Worm (Caenorhabditis elegans) whole organism, L2 larva: ENCODE measurements around the gene nhr-84.
A peak's percentile ranks its signal among the peaks of the same experiment; 100 is the strongest.

ENCODE experiments used
- F13H6.1 ChIP-seq: sonication (generic microtip); optimal IDR thresholded peaks from 2 replicates; lab custom pipeline; 2016; ENCODE audit warnings: missing genetic modification characterization, missing compliant biosample characterization
- Y55F3AM.14 ChIP-seq: fragments of 200-800 bp; sonication (Bioruptor generic); optimal IDR thresholded peaks from 2 replicates; lab custom pipeline; 2018; ENCODE audit warnings: mild to moderate bottlenecking, missing genetic modification characterization, missing compliant biosample characterization
- ZK546.5 ChIP-seq: sonication (generic microtip); optimal IDR thresholded peaks from 2 replicates; lab custom pipeline; 2017; ENCODE audit warnings: missing biosample characterization, missing genetic modification characterization
- ama-1 ChIP-seq: fragments of 150-350 bp; optimal IDR thresholded peaks from 2 replicates; lab custom pipeline; 2018; ENCODE audit warnings: inconsistent platforms
- blmp-1 ChIP-seq: sonication (generic microtip); optimal IDR thresholded peaks from 2 replicates; lab custom pipeline; 2017; ENCODE audit warnings: missing genetic modification characterization, mild to moderate bottlenecking, missing compliant biosample characterization, antibody characterized with exemption, moderate library complexity; ENCODE audit not compliant: insufficient read depth
- ceh-82 ChIP-seq: fragments of 150-350 bp; optimal IDR thresholded peaks from 2 replicates; lab custom pipeline; 2014; ENCODE audit warnings: missing biosample characterization, missing genetic modification characterization
- crh-2 ChIP-seq: sonication (generic microtip); optimal IDR thresholded peaks from 2 replicates; lab custom pipeline; 2017; ENCODE audit warnings: missing biosample characterization, missing genetic modification characterization
- dmd-4 ChIP-seq: sonication (generic microtip); optimal IDR thresholded peaks from 2 replicates; lab custom pipeline; 2017; ENCODE audit warnings: missing biosample characterization, missing genetic modification characterization
- elt-1 ChIP-seq: fragments of 150-350 bp; optimal IDR thresholded peaks from 2 replicates; lab custom pipeline; 2014; ENCODE audit warnings: missing biosample characterization, missing genetic modification characterization
- fos-1 ChIP-seq: fragments of 150-350 bp; optimal IDR thresholded peaks from 2 replicates; lab custom pipeline; 2014; ENCODE audit warnings: missing biosample characterization, missing genetic modification characterization
- lin-11 ChIP-seq: fragments of 150-350 bp; sonication (generic microtip); optimal IDR thresholded peaks from 2 replicates; lab custom pipeline; 2014; ENCODE audit warnings: missing biosample characterization, missing genetic modification characterization, inconsistent platforms, mixed read lengths
- lin-39 ChIP-seq: fragments of 150-350 bp; optimal IDR thresholded peaks from 2 replicates; lab custom pipeline; 2014; ENCODE audit warnings: missing biosample characterization, missing genetic modification reagents, missing genetic modification characterization
- lsy-2 ChIP-seq, 2 experiments: fragments of 150-350 bp in 1 of 2; sonication (generic microtip) in 1 of 2; optimal IDR thresholded peaks; 2 replicates each; lab custom pipeline; 2014 to 2017; ENCODE audit warnings: missing biosample characterization in 2 of 2, missing genetic modification characterization in 2 of 2
- mdl-1 ChIP-seq, 2 experiments: fragments of 150-350 bp in 1 of 2; sonication (generic microtip) in 1 of 2; optimal IDR thresholded peaks; 2 replicates each; lab custom pipeline; 2017; ENCODE audit warnings: missing biosample characterization in 2 of 2, missing genetic modification characterization in 2 of 2
- nhr-11 ChIP-seq: fragments of 150-350 bp; optimal IDR thresholded peaks from 2 replicates; lab custom pipeline; 2014; ENCODE audit warnings: missing biosample characterization, missing genetic modification characterization
- nhr-12 ChIP-seq: fragments of 150-350 bp; optimal IDR thresholded peaks from 2 replicates; lab custom pipeline; 2014; ENCODE audit warnings: missing biosample characterization, missing genetic modification characterization
- nhr-129 ChIP-seq: fragments of 150-350 bp; optimal IDR thresholded peaks from 2 replicates; lab custom pipeline; 2014; ENCODE audit warnings: missing biosample characterization, missing genetic modification characterization
- nhr-21 ChIP-seq: fragments of 150-350 bp; optimal IDR thresholded peaks from 2 replicates; lab custom pipeline; 2014; ENCODE audit warnings: missing biosample characterization, missing genetic modification characterization
- nhr-23 ChIP-seq: fragments of 150-350 bp; optimal IDR thresholded peaks from 2 replicates; lab custom pipeline; 2014; ENCODE audit warnings: missing biosample characterization, missing genetic modification reagents, missing genetic modification characterization
- nhr-237 ChIP-seq: fragments of 150-350 bp; optimal IDR thresholded peaks from 2 replicates; lab custom pipeline; 2014; ENCODE audit warnings: missing biosample characterization, missing genetic modification characterization
- nhr-25 ChIP-seq: fragments of 150-350 bp; sonication (generic microtip); optimal IDR thresholded peaks from 3 replicates; lab custom pipeline; 2014; ENCODE audit warnings: missing biosample characterization, missing genetic modification characterization
- nhr-6 ChIP-seq: fragments of 150-350 bp; optimal IDR thresholded peaks from 2 replicates; lab custom pipeline; 2014; ENCODE audit warnings: missing biosample characterization, missing genetic modification characterization
- nhr-77 ChIP-seq: fragments of 150-350 bp; optimal IDR thresholded peaks from 2 replicates; lab custom pipeline; 2014; ENCODE audit warnings: missing biosample characterization, missing genetic modification characterization
- peb-1 ChIP-seq: fragments of 150-350 bp; optimal IDR thresholded peaks from 2 replicates; lab custom pipeline; 2014; ENCODE audit warnings: missing biosample characterization, missing genetic modification characterization
- skn-1 ChIP-seq: sonication (generic microtip); optimal IDR thresholded peaks from 2 replicates; lab custom pipeline; 2017; ENCODE audit warnings: missing biosample characterization, missing genetic modification characterization
- sma-3 ChIP-seq: sonication (generic microtip); optimal IDR thresholded peaks from 2 replicates; lab custom pipeline; 2016; ENCODE audit warnings: missing genetic modification reagents, missing genetic modification characterization, missing compliant biosample characterization
- sma-9 ChIP-seq, 2 experiments: fragments of 150-350 bp in 1 of 2; sonication (generic microtip) in 1 of 2; optimal IDR thresholded peaks; 2 replicates each; lab custom pipeline; 2014 to 2016; ENCODE audit warnings: missing genetic modification characterization in 2 of 2, mild to moderate bottlenecking in 1 of 2, missing biosample characterization in 1 of 2, missing compliant biosample characterization in 1 of 2, missing genetic modification reagents in 1 of 2, moderate library complexity in 1 of 2
- snpc-4 ChIP-seq: fragments of 150-350 bp; optimal IDR thresholded peaks from 2 replicates; lab custom pipeline; 2014; ENCODE audit warnings: missing biosample characterization, missing genetic modification characterization
- unc-39 ChIP-seq: fragments of 150-350 bp; optimal IDR thresholded peaks from 2 replicates; lab custom pipeline; 2014; ENCODE audit warnings: missing biosample characterization, missing genetic modification characterization
- unc-55 ChIP-seq: fragments of 150-350 bp; sonication (generic microtip); optimal IDR thresholded peaks from 3 replicates; lab custom pipeline; 2014; ENCODE audit warnings: missing biosample characterization, missing genetic modification reagents, missing genetic modification characterization
- unc-62 ChIP-seq: fragments of 150-350 bp; optimal IDR thresholded peaks from 2 replicates; lab custom pipeline; 2014; ENCODE audit warnings: missing biosample characterization, missing genetic modification reagents, missing genetic modification characterization
- zag-1 ChIP-seq: fragments of 150-350 bp; optimal IDR thresholded peaks from 2 replicates; lab custom pipeline; 2014; ENCODE audit warnings: missing biosample characterization, missing genetic modification characterization
- ztf-1 ChIP-seq: fragments of 200-800 bp; sonication (Bioruptor generic); conservative IDR thresholded peaks from 2 replicates; pipeline ENCODE4 v1.3.6; 2022; ENCODE audit warnings: missing genetic modification characterization, missing compliant biosample characterization
- ztf-11 ChIP-seq: sonication (generic microtip); optimal IDR thresholded peaks from 2 replicates; lab custom pipeline; 2017; ENCODE audit warnings: missing biosample characterization, missing genetic modification characterization
- ztf-4 ChIP-seq: fragments of 150-350 bp; optimal IDR thresholded peaks from 2 replicates; lab custom pipeline; 2014; ENCODE audit warnings: missing biosample characterization, missing genetic modification characterization

Gene nhr-84

ce11 chrV:15921102-15921501 lies 41.7 kb upstream of the nhr-84 start, which contains the start of gene cdr-1:
Gene cdr-1, plus strand, starts transcription at chrV:15921309.
- TF ChIP-seq ceh-82 (tag; lab: Kevin White, UChicago) (no peak), ztf-1 (no peak), snpc-4 (tag; lab: Kevin White, UChicago) (no peak), nhr-77 (tag; lab: Kevin White, UChicago) (no peak), lsy-2 (tag; optimal IDR thresholded peaks at IDR 0.05; lab: Kevin White, UChicago) (no peak), unc-62 (GFP tag; lab: Kevin White, UChicago) (no peak), F13H6.1 (tag; lab: Kevin White, UChicago) (no peak), zag-1 (tag; lab: Kevin White, UChicago) (no peak), nhr-6 (tag; lab: Kevin White, UChicago) (no peak), nhr-129 (tag; lab: Kevin White, UChicago) (no peak)

ce11 chrV:15920273-15920672 lies 40.9 kb upstream of the nhr-84 start, which contains the start of gene F35E8.10:
Gene F35E8.10, minus strand, starts transcription at chrV:15920373.
- no peak for TF ChIP-seq snpc-4 (tag; lab: Kevin White, UChicago)
- no peak for TF ChIP-seq skn-1 (tag; lab: Kevin White, UChicago)
- TF ChIP-seq nhr-23 (tag; lab: Kevin White, UChicago), result no peak
- TF ChIP-seq ztf-11 (tag; lab: Kevin White, UChicago), result no peak
- TF ChIP-seq nhr-237 (tag; lab: Kevin White, UChicago), result no peak
- TF ChIP-seq nhr-129 (tag; lab: Kevin White, UChicago), result no peak

- no peak for TF ChIP-seq ztf-11 (tag; lab: Kevin White, UChicago)
- TF ChIP-seq unc-55 (GFP tag; lab: Kevin White, UChicago), result no peak
- no peak for TF ChIP-seq fos-1 (tag; lab: Kevin White, UChicago)
- TF ChIP-seq blmp-1, result no peak
- no peak for TF ChIP-seq lin-39 (tag; lab: Kevin White, UChicago)
- no peak for TF ChIP-seq nhr-237 (tag; lab: Kevin White, UChicago)
- TF ChIP-seq ZK546.5 (tag; lab: Kevin White, UChicago), result no peak
- no peak for TF ChIP-seq nhr-11 (tag; lab: Kevin White, UChicago)
- no peak for TF ChIP-seq ztf-4 (tag; lab: Kevin White, UChicago)
- TF ChIP-seq elt-1 (tag; lab: Kevin White, UChicago), result no peak
- TF ChIP-seq, all 48 proteins: peak for 0
Observed at ce11 chrV:15917458-15917857, 38.0 kb upstream of the nhr-84 start, which contains the start of gene F35E8.9. Gene F35E8.9, minus strand, starts transcription at chrV:15917558.

- TF ChIP-seq lsy-2 (tag; optimal IDR thresholded peaks at IDR 0.05; lab: Kevin White, UChicago), result no peak
- TF ChIP-seq sma-9 (GFP tag; optimal IDR thresholded peaks at IDR 0.05; lab: Kevin White, UChicago), result peak; percentile 57
- TF ChIP-seq sma-9 (tag; optimal IDR thresholded peaks at IDR 0.05; lab: Kevin White, UChicago), result no peak
- TF ChIP-seq fos-1 (tag; lab: Kevin White, UChicago), result peak; percentile 63
- no peak for TF ChIP-seq lin-39 (tag; lab: Kevin White, UChicago)
- no peak for TF ChIP-seq snpc-4 (tag; lab: Kevin White, UChicago)
- TF ChIP-seq peb-1 (tag; lab: Kevin White, UChicago), result no peak
- no peak for TF ChIP-seq elt-1 (tag; lab: Kevin White, UChicago)
- TF ChIP-seq blmp-1, result no peak
- no peak for TF ChIP-seq lin-11 (tag; lab: Kevin White, UChicago)
- no peak for TF ChIP-seq unc-39 (tag; lab: Kevin White, UChicago)
- peak; percentile 30 for TF ChIP-seq crh-2 (tag; lab: Kevin White, UChicago)
- no peak for TF ChIP-seq nhr-25
- no peak for TF ChIP-seq dmd-4
- no peak for TF ChIP-seq sma-3 (GFP tag; lab: Kevin White, UChicago)
Observed at ce11 chrV:15915919-15916318, 36.5 kb upstream of the nhr-84 start, which contains the start of gene gst-38. Gene gst-38, minus strand, starts transcription at chrV:15916070.

- no peak for TF ChIP-seq elt-1 (tag; lab: Kevin White, UChicago)
- TF ChIP-seq unc-55 (GFP tag; lab: Kevin White, UChicago), result no peak
- no peak for TF ChIP-seq F13H6.1 (tag; lab: Kevin White, UChicago)
- no peak for TF ChIP-seq crh-2 (tag; lab: Kevin White, UChicago)
- no peak for TF ChIP-seq nhr-23 (tag; lab: Kevin White, UChicago)
Observed at ce11 chrV:15915307-15915706, 35.9 kb upstream of the nhr-84 start.

ce11 chrV:15914774-15915173 lies 35.4 kb upstream of the nhr-84 start:
- TF ChIP-seq crh-2 (tag; lab: Kevin White, UChicago) (no peak), nhr-237 (tag; lab: Kevin White, UChicago) (no peak), ztf-11 (tag; lab: Kevin White, UChicago) (no peak), nhr-21 (tag; lab: Kevin White, UChicago) (no peak), nhr-23 (tag; lab: Kevin White, UChicago) (no peak), unc-55 (GFP tag; lab: Kevin White, UChicago) (no peak), nhr-12 (no peak), fos-1 (tag; lab: Kevin White, UChicago) (no peak), blmp-1 (no peak), Y55F3AM.14 (GFP tag; lab: Kevin White, UChicago) (no peak), ZK546.5 (tag; lab: Kevin White, UChicago) (no peak), mdl-1 (tag; optimal IDR thresholded peaks at IDR 0.05; lab: Kevin White, UChicago) (no peak), unc-62 (GFP tag; lab: Kevin White, UChicago) (no peak), ztf-4 (tag; lab: Kevin White, UChicago) (no peak), lin-39 (tag; lab: Kevin White, UChicago) (no peak), ama-1 (lab: Kevin White, UChicago) (no peak)
